Fruit fly (Drosophila melanogaster): ENCODE measurements around the gene CG7091.

Gene CG7091

dm6 chr3R:12981334-12982166, 3.8 kb downstream of the CG7091 start (continued):
- peak; percentile 25; the same call in 1 of the 3 replicates for TF ChIP-seq CG2199 (GFP tag; IDR thresholded peaks at IDR 0.05)
- peak; percentile 22 for TF ChIP-seq jumu (GFP tag; optimal IDR thresholded peaks at IDR 0.05)
- peak; percentile 25; the same call in 1 of the 2 replicates for TF ChIP-seq gsb (GFP tag; IDR thresholded peaks at IDR 0.05)
- TF ChIP-seq Spps (tag; optimal IDR thresholded peaks at IDR 0.05), result no peak
- peak; percentile 16 for TF ChIP-seq CG12071 (GFP tag; optimal IDR thresholded peaks at IDR 0.05)
- TF ChIP-seq CG33213 (GFP tag; optimal IDR thresholded peaks at IDR 0.05), result no peak
- TF ChIP-seq trem (tag; optimal IDR thresholded peaks at IDR 0.05), result peak; percentile 34
- TF ChIP-seq CG32767 (GFP tag; IDR thresholded peaks at IDR 0.05), result no peak
- TF ChIP-seq bbx (GFP tag; IDR thresholded peaks at IDR 0.05; ENCODE audit: partially characterized antibody), result no peak
- no peak for TF ChIP-seq peb (GFP tag; IDR thresholded peaks at IDR 0.05)
- peak; percentile 55 for TF ChIP-seq fd3F (GFP tag; optimal IDR thresholded peaks at IDR 0.05)
- peak; percentile 48 for TF ChIP-seq CG6854 (GFP tag; optimal IDR thresholded peaks at IDR 0.05)
- TF ChIP-seq Ets97D (GFP tag; optimal IDR thresholded peaks at IDR 0.05), result no peak
- no peak for TF ChIP-seq CG10959 (GFP tag; IDR thresholded peaks at IDR 0.05)
- TF ChIP-seq Xrp1 (GFP tag; IDR thresholded peaks at IDR 0.05), result peak; percentile 59
- TF ChIP-seq CG10565 (GFP tag; optimal IDR thresholded peaks at IDR 0.05), result no peak
- TF ChIP-seq CG17802 (tag; optimal IDR thresholded peaks at IDR 0.05), result no peak
- TF ChIP-seq Mes4 (GFP tag; optimal IDR thresholded peaks at IDR 0.05), result no peak
- no peak for TF ChIP-seq kni (GFP tag; optimal IDR thresholded peaks at IDR 0.05)
- peak; percentile 64 for TF ChIP-seq az2 (GFP tag; optimal IDR thresholded peaks at IDR 0.05)
- no peak for TF ChIP-seq ftz-f1 (GFP tag; optimal IDR thresholded peaks at IDR 0.05)
- TF ChIP-seq sob (GFP tag; IDR thresholded peaks at IDR 0.05), result peak; percentile 45; the same call in 1 of the 2 replicates
- TF ChIP-seq Awh (GFP tag; IDR thresholded peaks at IDR 0.05), result peak; percentile 42; the same call in 1 of the 2 replicates
- TF ChIP-seq CG4707 (GFP tag; optimal IDR thresholded peaks at IDR 0.05), result no peak
- peak; percentile 54 for TF ChIP-seq CG5180 (GFP tag; optimal IDR thresholded peaks at IDR 0.05)
- TF ChIP-seq twi (tag; optimal IDR thresholded peaks at IDR 0.05), result no peak
- no peak for TF ChIP-seq CG9876 (GFP tag; optimal IDR thresholded peaks at IDR 0.05)
- peak; percentile 40 for TF ChIP-seq Fer2 (tag; optimal IDR thresholded peaks at IDR 0.05)
- TF ChIP-seq CG3407 (GFP tag; optimal IDR thresholded peaks at IDR 0.05), result no peak
- TF ChIP-seq CG10543 (GFP tag; optimal IDR thresholded peaks at IDR 0.05), result no peak
- TF ChIP-seq CG9215 (GFP tag; IDR thresholded peaks at IDR 0.05), result no peak; the same call in 1 of the 2 replicates
- TF ChIP-seq CG1233 (GFP tag; optimal IDR thresholded peaks at IDR 0.05), result peak; percentile 11
- TF ChIP-seq CG13287 (GFP tag; IDR thresholded peaks at IDR 0.05; ENCODE audit: partially characterized antibody), result no peak
- peak; percentile 5 for TF ChIP-seq lilli (GFP tag; optimal IDR thresholded peaks at IDR 0.05)
- TF ChIP-seq CG3065 (GFP tag; optimal IDR thresholded peaks at IDR 0.05), result peak; percentile 16
- no peak for TF ChIP-seq zen2 (GFP tag; IDR thresholded peaks at IDR 0.05; ENCODE audit: partially characterized antibody)
- TF ChIP-seq NC2α (GFP tag; optimal IDR thresholded peaks at IDR 0.05), result no peak
- TF ChIP-seq kah (GFP tag; optimal IDR thresholded peaks at IDR 0.05), result no peak
- TF ChIP-seq Taf1 (GFP tag; IDR thresholded peaks at IDR 0.05), result no peak
- peak; percentile 85 for TF ChIP-seq CG2678 (tag; optimal IDR thresholded peaks at IDR 0.05)
- TF ChIP-seq bowl (GFP tag; IDR thresholded peaks at IDR 0.05), result no peak
- no peak for TF ChIP-seq Optix (GFP tag; IDR thresholded peaks at IDR 0.05)
- TF ChIP-seq dmrt11E (tag; optimal IDR thresholded peaks at IDR 0.05), result peak; percentile 62
- no peak for TF ChIP-seq crc (GFP tag; optimal IDR thresholded peaks at IDR 0.05)
- no peak for TF ChIP-seq amos (GFP tag; IDR thresholded peaks at IDR 0.05; ENCODE audit: partially characterized antibody)
- TF ChIP-seq tap (tag; optimal IDR thresholded peaks at IDR 0.05), result peak; percentile 61
- TF ChIP-seq cad (GFP tag; optimal IDR thresholded peaks at IDR 0.05), result no peak
- TF ChIP-seq CG8089 (GFP tag; optimal IDR thresholded peaks at IDR 0.05), result no peak
- peak; percentile 17 for TF ChIP-seq Asciz (GFP tag; optimal IDR thresholded peaks at IDR 0.05)
